Fruit fly (Drosophila melanogaster) whole organism, adult: ENCODE results near the gene Plzf.

Source experiments
- CG12768 ChIP-seq: fragments of 200-800 bp; sonication (Bioruptor generic); optimal IDR thresholded peaks from 2 replicates; lab custom pipeline; 2017; ENCODE audit warnings: missing biosample characterization, missing genetic modification characterization, mild to moderate bottlenecking, moderate library complexity, missing genetic modification reagents
- CG5204 ChIP-seq: fragments of 200-800 bp; sonication (Bioruptor generic); optimal IDR thresholded peaks from 2 replicates; lab custom pipeline; 2016; ENCODE audit warnings: missing biosample characterization, missing genetic modification characterization
- CG7101 ChIP-seq: fragments of 200-800 bp; sonication (Bioruptor generic); optimal IDR thresholded peaks from 2 replicates; lab custom pipeline; 2018; ENCODE audit warnings: missing biosample characterization, mild to moderate bottlenecking, missing genetic modification characterization, moderate library complexity
- Mnt ChIP-seq: fragments of 200-800 bp; sonication (Bioruptor generic); optimal IDR thresholded peaks from 2 replicates; lab custom pipeline; 2016; ENCODE audit warnings: missing biosample characterization, mild to moderate bottlenecking, missing genetic modification characterization
- cic ChIP-seq: fragments of 200-800 bp; sonication (Bioruptor generic); optimal IDR thresholded peaks from 2 replicates; lab custom pipeline; 2017; ENCODE audit warnings: missing biosample characterization, mild to moderate bottlenecking, missing genetic modification characterization, moderate library complexity
- kay ChIP-seq: fragments of 200-800 bp; sonication (Bioruptor generic); peaks from one replicate; lab custom pipeline; 2016; ENCODE audit warnings: missing biosample characterization, missing genetic modification characterization, borderline replicate concordance
- ovo ChIP-seq: fragments of 200-800 bp; sonication (Bioruptor generic); optimal IDR thresholded peaks from 2 replicates; lab custom pipeline; 2016; ENCODE audit warnings: missing biosample characterization, missing genetic modification characterization
- tj ChIP-seq: fragments of 200-800 bp; sonication (Bioruptor generic); optimal IDR thresholded peaks from 3 replicates; lab custom pipeline; 2017; ENCODE audit warnings: missing biosample characterization, mild to moderate bottlenecking, missing genetic modification characterization, moderate library complexity

- TF ChIP-seq CG7101 (tag; lab: Kevin White, UChicago) (no peak), kay (no peak), Mnt (GFP tag; lab: Kevin White, UChicago) (no peak), CG5204 (GFP tag; lab: Kevin White, UChicago) (no peak), tj (no peak), CG12768 (GFP tag; lab: Kevin White, UChicago) (no peak), ovo (no peak), cic (GFP tag; lab: Kevin White, UChicago) (no peak)
These were observed 24.6 kb downstream of the Plzf start for dm6 chr2L:12024104-12024503.
